Fruit fly (Drosophila melanogaster) whole organism, embryonic: ENCODE results near the gene Ca-alpha1D.

ENCODE experiments used
- Adf1 ChIP-seq: fragments of 200-800 bp; sonication (Bioruptor generic); IDR thresholded peaks from 2 replicates; pipeline ENCODE4 v1.3.6; 2022; ENCODE audit warnings: missing biosample characterization, missing genetic modification characterization
- CG12155 ChIP-seq: fragments of 200-800 bp; sonication (Bioruptor generic); optimal IDR thresholded peaks from 3 replicates; lab custom pipeline; 2016; ENCODE audit warnings: missing biosample characterization, missing genetic modification characterization
- CG12236 ChIP-seq: fragments of 200-800 bp; sonication (Bioruptor generic); optimal IDR thresholded peaks from 2 replicates; lab custom pipeline; 2016; ENCODE audit warnings: missing biosample characterization, missing genetic modification characterization
- CG12299 ChIP-seq: fragments of 200-800 bp; sonication (Bioruptor generic); optimal IDR thresholded peaks from 2 replicates; lab custom pipeline; 2018; ENCODE audit warnings: missing biosample characterization, mild to moderate bottlenecking, missing genetic modification characterization
- CG13287 ChIP-seq: fragments of 200-800 bp; sonication (Bioruptor generic); IDR thresholded peaks from 2 replicates; pipeline ENCODE4 v1.3.6; 2022; ENCODE audit warnings: missing biosample characterization, missing genetic modification characterization; ENCODE audit not compliant: partially characterized antibody
- CG13624 ChIP-seq: fragments of 200-800 bp; sonication (Bioruptor generic); optimal IDR thresholded peaks from 2 replicates; lab custom pipeline; 2016; ENCODE audit warnings: missing biosample characterization, missing genetic modification characterization
- CG13894 ChIP-seq: fragments of 200-800 bp; sonication (Bioruptor generic); optimal IDR thresholded peaks from 3 replicates; lab custom pipeline; 2018; ENCODE audit warnings: missing biosample characterization, mild to moderate bottlenecking, missing genetic modification characterization, moderate library complexity
- CG14014 ChIP-seq: fragments of 200-800 bp; sonication (Bioruptor generic); IDR thresholded peaks from 2 replicates; pipeline ENCODE4 v1.3.6; 2022; ENCODE audit warnings: missing biosample characterization, missing genetic modification characterization
- CG15514 ChIP-seq: fragments of 200-800 bp; sonication (Bioruptor generic); optimal IDR thresholded peaks from 3 replicates; lab custom pipeline; 2017; ENCODE audit warnings: missing biosample characterization, missing genetic modification characterization, mild to moderate bottlenecking, moderate library complexity, missing genetic modification reagents
- CG17328 ChIP-seq: fragments of 200-800 bp; sonication (Bioruptor generic); IDR thresholded peaks from 2 replicates; pipeline ENCODE4 v1.3.6; 2022; ENCODE audit warnings: missing biosample characterization, missing genetic modification characterization
- CG17385 ChIP-seq: fragments of 200-800 bp; sonication (Bioruptor generic); optimal IDR thresholded peaks from 3 replicates; lab custom pipeline; 2018; ENCODE audit warnings: missing biosample characterization, mild to moderate bottlenecking, missing genetic modification characterization
- CG1832 ChIP-seq: fragments of 200-800 bp; sonication (Bioruptor generic); optimal IDR thresholded peaks from 2 replicates; lab custom pipeline; 2017; ENCODE audit warnings: missing biosample characterization, mild to moderate bottlenecking, missing genetic modification characterization, inconsistent platforms
- CG2199 ChIP-seq: fragments of 200-800 bp; sonication (Bioruptor generic); IDR thresholded peaks from 3 replicates; pipeline ENCODE4 v1.3.6; 2022; ENCODE audit warnings: missing biosample characterization, missing genetic modification characterization
- CG3163 ChIP-seq: fragments of 200-800 bp; sonication (Bioruptor generic); optimal IDR thresholded peaks from 3 replicates; lab custom pipeline; 2016; ENCODE audit warnings: missing biosample characterization, missing genetic modification characterization
- CG34422 ChIP-seq: fragments of 200-800 bp; sonication (Bioruptor generic); IDR thresholded peaks from 3 replicates; pipeline ENCODE4 v1.3.6; 2022; ENCODE audit warnings: missing biosample characterization, missing genetic modification characterization
- CG5953 ChIP-seq: fragments of 200-800 bp; sonication (Bioruptor generic); IDR thresholded peaks from 2 replicates; pipeline ENCODE4 v1.3.6; 2022; ENCODE audit warnings: missing biosample characterization, missing genetic modification characterization
- CG6272 ChIP-seq: fragments of 200-800 bp; sonication (Bioruptor generic); IDR thresholded peaks from 2 replicates; pipeline ENCODE4 v1.3.6; 2022; ENCODE audit warnings: missing biosample characterization, missing genetic modification characterization
- CG9932 ChIP-seq: fragments of 200-800 bp; sonication (Bioruptor generic); IDR thresholded peaks from 2 replicates; pipeline ENCODE4 v1.3.6; 2022; ENCODE audit warnings: missing biosample characterization, missing genetic modification characterization
- D19A ChIP-seq: fragments of 200-800 bp; optimal IDR thresholded peaks from 3 replicates; lab custom pipeline; 2019; ENCODE audit warnings: missing biosample characterization, mild to moderate bottlenecking, missing genetic modification characterization, moderate library complexity
- Deaf1 ChIP-seq: fragments of 200-800 bp; optimal IDR thresholded peaks from 3 replicates; lab custom pipeline; 2019; ENCODE audit warnings: missing biosample characterization, mild to moderate bottlenecking, missing genetic modification characterization, moderate library complexity
- Dref ChIP-seq: fragments of 200-800 bp; sonication (Bioruptor generic); IDR thresholded peaks from 2 replicates; pipeline ENCODE4 v1.3.6; 2022; ENCODE audit warnings: missing biosample characterization, missing genetic modification characterization
- E2f1 ChIP-seq: fragments of 200-800 bp; sonication (Bioruptor generic); IDR thresholded peaks from 2 replicates; pipeline ENCODE4 v1.3.6; 2022; ENCODE audit warnings: missing biosample characterization, missing genetic modification characterization
- Jarid2 ChIP-seq: fragments of 200-800 bp; sonication (Bioruptor generic); optimal IDR thresholded peaks from 3 replicates; lab custom pipeline; 2017; ENCODE audit warnings: mild to moderate bottlenecking, missing biosample characterization, missing genetic modification reagents, missing genetic modification characterization
- Max ChIP-seq: fragments of 200-800 bp; sonication (Bioruptor generic); optimal IDR thresholded peaks from 2 replicates; lab custom pipeline; 2016; ENCODE audit warnings: missing biosample characterization, mild to moderate bottlenecking, missing genetic modification characterization
- Med ChIP-seq: fragments of 200-800 bp; sonication (Bioruptor generic); peaks from one replicate; lab custom pipeline; 2016; ENCODE audit warnings: missing biosample characterization, missing genetic modification characterization, mild to moderate bottlenecking, inconsistent platforms, moderate library complexity
- NK7.1 ChIP-seq: fragments of 200-800 bp; sonication (Bioruptor generic); optimal IDR thresholded peaks from 3 replicates; lab custom pipeline; 2016; ENCODE audit warnings: missing biosample characterization, missing genetic modification characterization
- Ptx1 ChIP-seq: fragments of 200-800 bp; sonication (Bioruptor generic); IDR thresholded peaks from 2 replicates; pipeline ENCODE4 v1.3.6; 2022; ENCODE audit warnings: missing biosample characterization, missing genetic modification characterization
- Trl ChIP-seq, 3 experiments: fragments of >200 bp in 2 of 3; fragments of 200-800 bp in 1 of 3; sonication (Bioruptor generic) in 1 of 3; optimal IDR thresholded peaks; 2 replicates in 1 of 3; 3 replicates in 2 of 3; lab custom pipeline; 2016 to 2017; ENCODE audit warnings: missing biosample characterization in 1 of 3, missing genetic modification characterization in 1 of 3
- ato ChIP-seq: fragments of 200-800 bp; sonication (Bioruptor generic); IDR thresholded peaks from 2 replicates; pipeline ENCODE4 v1.3.6; 2022; ENCODE audit warnings: missing biosample characterization, missing genetic modification characterization; ENCODE audit not compliant: partially characterized antibody
- bowl ChIP-seq: fragments of 200-800 bp; sonication (Bioruptor generic); IDR thresholded peaks from 2 replicates; pipeline ENCODE4 v1.3.6; 2022; ENCODE audit warnings: missing biosample characterization, missing genetic modification characterization
- cg ChIP-seq: fragments of 200-800 bp; sonication (Bioruptor generic); optimal IDR thresholded peaks from 3 replicates; lab custom pipeline; 2019; ENCODE audit warnings: missing biosample characterization, mild to moderate bottlenecking, missing genetic modification characterization, moderate library complexity
- chinmo ChIP-seq: fragments of 200-800 bp; sonication (Bioruptor generic); IDR thresholded peaks from 4 replicates; pipeline ENCODE4 v1.3.6; 2022; ENCODE audit warnings: missing biosample characterization, missing genetic modification characterization; ENCODE audit not compliant: partially characterized antibody
- ci ChIP-seq: fragments of 200-800 bp; sonication (Bioruptor generic); IDR thresholded peaks from 3 replicates; pipeline ENCODE4 v1.3.6; 2022; ENCODE audit warnings: missing biosample characterization, missing genetic modification characterization
- crp ChIP-seq, 2 experiments: fragments of 200-800 bp; sonication (Bioruptor generic); optimal IDR thresholded peaks; 2 replicates in 1 of 2; 3 replicates in 1 of 2; lab custom pipeline; 2017; ENCODE audit warnings: missing biosample characterization in 2 of 2, missing genetic modification characterization in 2 of 2, mild to moderate bottlenecking in 1 of 2, moderate library complexity in 1 of 2
- ewg ChIP-seq: fragments of 200-800 bp; sonication (Bioruptor generic); optimal IDR thresholded peaks from 3 replicates; lab custom pipeline; 2017; ENCODE audit warnings: mild to moderate bottlenecking, missing biosample characterization, missing genetic modification reagents, missing genetic modification characterization
- fd102C ChIP-seq: fragments of 200-800 bp; sonication (Bioruptor generic); optimal IDR thresholded peaks from 2 replicates; lab custom pipeline; 2018; ENCODE audit warnings: missing biosample characterization, mild to moderate bottlenecking, missing genetic modification characterization, moderate library complexity
- fd96Cb ChIP-seq: fragments of 200-800 bp; sonication (Bioruptor generic); optimal IDR thresholded peaks from 2 replicates; lab custom pipeline; 2018; ENCODE audit warnings: missing biosample characterization, mild to moderate bottlenecking, missing genetic modification characterization, moderate library complexity
- grau ChIP-seq: fragments of 200-800 bp; optimal IDR thresholded peaks from 3 replicates; lab custom pipeline; 2019; ENCODE audit warnings: missing biosample characterization, mild to moderate bottlenecking, missing genetic modification characterization, moderate library complexity
- insv ChIP-seq, 2 experiments: fragments of 200-800 bp; sonication (Bioruptor generic); optimal IDR thresholded peaks; 3 replicates each; lab custom pipeline; 2016 to 2018; ENCODE audit warnings: missing biosample characterization in 2 of 2, missing genetic modification characterization in 2 of 2
- lab ChIP-seq: fragments of 200-800 bp; sonication (Bioruptor generic); optimal IDR thresholded peaks from 3 replicates; lab custom pipeline; 2017; ENCODE audit warnings: missing biosample characterization, missing genetic modification characterization, mild to moderate bottlenecking, moderate library complexity, missing genetic modification reagents
- p53 ChIP-seq: fragments of 200-800 bp; sonication (Bioruptor generic); optimal IDR thresholded peaks from 2 replicates; lab custom pipeline; 2016; ENCODE audit warnings: missing biosample characterization, missing genetic modification characterization
- psq ChIP-seq: fragments of 200-800 bp; sonication (Bioruptor generic); optimal IDR thresholded peaks from 2 replicates; lab custom pipeline; 2017; ENCODE audit warnings: missing biosample characterization, missing genetic modification characterization
- seq ChIP-seq: fragments of 200-800 bp; sonication (Bioruptor generic); IDR thresholded peaks from 2 replicates; pipeline ENCODE4 v1.3.6; 2022; ENCODE audit warnings: missing biosample characterization, missing genetic modification characterization
- sim ChIP-seq: fragments of 200-800 bp; sonication (Bioruptor generic); IDR thresholded peaks from 2 replicates; pipeline ENCODE4 v1.3.6; 2022; ENCODE audit warnings: missing biosample characterization, missing genetic modification characterization
- slp2 ChIP-seq: fragments of 200-800 bp; sonication (Bioruptor generic); optimal IDR thresholded peaks from 2 replicates; lab custom pipeline; 2016; ENCODE audit warnings: missing biosample characterization, missing genetic modification characterization
- sqz ChIP-seq: fragments of 200-800 bp; sonication (Bioruptor generic); optimal IDR thresholded peaks from 3 replicates; lab custom pipeline; 2018; ENCODE audit warnings: missing biosample characterization, mild to moderate bottlenecking, missing genetic modification characterization
- twi ChIP-seq: fragments of 200-800 bp; optimal IDR thresholded peaks from 2 replicates; lab custom pipeline; 2019; ENCODE audit warnings: missing biosample characterization, mild to moderate bottlenecking, missing genetic modification characterization, moderate library complexity
- unc-4 ChIP-seq: fragments of 200-800 bp; sonication (Bioruptor generic); IDR thresholded peaks from 2 replicates; pipeline ENCODE4 v1.3.6; 2022; ENCODE audit warnings: missing biosample characterization, missing genetic modification characterization; ENCODE audit not compliant: partially characterized antibody

Gene Ca-alpha1D

dm6 chr2L:16231265-16231664 is 65.6 kb downstream of the Ca-alpha1D start, which contains the start of gene Ca-Ma2d (continued):
- TF ChIP-seq bowl: no peak
- no peak for TF ChIP-seq sqz (GFP tag; lab: Kevin White, UChicago)
- no peak for TF ChIP-seq Ptx1 (GFP tag; lab: Robert Waterston, UW)
- peak; percentile 1 for TF ChIP-seq CG17385
- TF ChIP-seq sim (GFP tag; lab: Robert Waterston, UW): no peak
- TF ChIP-seq Max: no peak
- TF ChIP-seq CG6272 (GFP tag; lab: Robert Waterston, UW): no peak
- TF ChIP-seq Trl (optimal IDR thresholded peaks at IDR 0.05; lab: Kevin White, UChicago): peak; percentile 72 to 78
- TF ChIP-seq Trl (GFP tag; optimal IDR thresholded peaks at IDR 0.05; lab: Kevin White, UChicago): peak; percentile 1
- no peak for TF ChIP-seq CG5953 (GFP tag; lab: Robert Waterston, UW)
- peak; percentile 15 for TF ChIP-seq CG15514 (GFP tag; lab: Kevin White, UChicago)
- peak; percentile 9 for TF ChIP-seq D19A
- TF ChIP-seq CG17328 (GFP tag; lab: Robert Waterston, UW): no peak
- peak; percentile 48; the same call in 1 of the 3 replicates for TF ChIP-seq CG2199
- TF ChIP-seq chinmo (GFP tag; lab: Robert Waterston, UW): 0 out of 4 replicates have a peak, but pooled peaks have one; percentile 41
- peak; percentile 62; the same call in 1 of the 2 replicates for TF ChIP-seq Adf1
- TF ChIP-seq CG1832 (GFP tag; lab: Kevin White, UChicago): no peak
- peak; percentile 24 for TF ChIP-seq CG13894 (tag; lab: Kevin White, UChicago)
- peak; percentile 43 for TF ChIP-seq twi (tag; lab: Kevin White, UChicago)
- TF ChIP-seq CG14014 (GFP tag; lab: Robert Waterston, UW): no peak
- no peak for TF ChIP-seq E2f1
- peak; percentile 97 for TF ChIP-seq CG3163 (GFP tag; lab: Kevin White, UChicago)
- TF ChIP-seq CG12236 (GFP tag; lab: Kevin White, UChicago): no peak
- TF ChIP-seq lab (GFP tag; lab: Kevin White, UChicago): peak; percentile 44
- peak; percentile 79 for TF ChIP-seq cg (GFP tag; lab: Kevin White, UChicago)
- no peak for TF ChIP-seq grau
- TF ChIP-seq Deaf1 (tag; lab: Kevin White, UChicago): peak; percentile 77
- TF ChIP-seq unc-4 (GFP tag; lab: Robert Waterston, UW): 0 out of 2 replicates have a peak, but pooled peaks have one; percentile 33
- TF ChIP-seq CG9932 (GFP tag; lab: Robert Waterston, UW): no peak
- TF ChIP-seq CG12155 (GFP tag; lab: Kevin White, UChicago): no peak
- peak; percentile 56 for TF ChIP-seq ewg (GFP tag; lab: Kevin White, UChicago)
- TF ChIP-seq ci (GFP tag; lab: Robert Waterston, UW): 0 out of 3 replicates have a peak, but pooled peaks have one; percentile 12
- TF ChIP-seq psq (GFP tag; lab: Kevin White, UChicago): peak; percentile 27
- no peak for TF ChIP-seq NK7.1 (GFP tag; lab: Kevin White, UChicago)
- TF ChIP-seq CG12299 (tag; lab: Kevin White, UChicago): peak; percentile 6
- TF ChIP-seq Dref (GFP tag; lab: Robert Waterston, UW): no peak
- peak; percentile 75 for TF ChIP-seq Jarid2
- peak; percentile 34 for TF ChIP-seq fd102C (GFP tag; lab: Kevin White, UChicago)
- TF ChIP-seq p53 (GFP tag; lab: Kevin White, UChicago): no peak
- TF ChIP-seq slp2: no peak
- peak; percentile 37; the same call in 1 of the 2 replicates for TF ChIP-seq ato (GFP tag; lab: Robert Waterston, UW)
- peak in 1 of 2 experiments; percentile 78 for TF ChIP-seq crp (GFP tag; optimal IDR thresholded peaks at IDR 0.05; lab: Kevin White, UChicago)
- no peak for TF ChIP-seq seq
- TF ChIP-seq fd96Cb (tag; lab: Kevin White, UChicago): no peak
- TF ChIP-seq Med: peak; percentile 85
- peak; percentile 17; the same call in 1 of the 2 replicates for TF ChIP-seq CG13287
- peak in 1 of 2 experiments; percentile 13 for TF ChIP-seq insv (GFP tag; optimal IDR thresholded peaks at IDR 0.05; lab: Kevin White, UChicago)
- TF ChIP-seq CG13624 (GFP tag; lab: Kevin White, UChicago): peak; percentile 6
- peak; percentile 25; the same call in 1 of the 3 replicates for TF ChIP-seq CG34422 (GFP tag; lab: Robert Waterston, UW)
